Fruit fly (Drosophila melanogaster) whole organism, embryonic: ENCODE data around the gene CG4297.
A peak's percentile ranks its signal among the peaks of the same experiment; 100 is the strongest.

Source experiments
- Awh ChIP-seq: fragments of 200-800 bp; sonication (Bioruptor generic); IDR thresholded peaks from 2 replicates; pipeline ENCODE4, ENCODE4 v1.3.6; 2022; ENCODE audit warnings: missing biosample characterization, missing genetic modification characterization
- CG10543 ChIP-seq: fragments of 200-800 bp; sonication (Bioruptor generic); optimal IDR thresholded peaks from 3 replicates; lab custom pipeline; 2017; ENCODE audit warnings: missing biosample characterization, mild to moderate bottlenecking, missing genetic modification characterization, moderate library complexity
- CG10959 ChIP-seq: fragments of 200-800 bp; sonication (Bioruptor generic); IDR thresholded peaks from 2 replicates; pipeline ENCODE4 v1.3.6; 2022; ENCODE audit warnings: missing biosample characterization, missing genetic modification characterization
- CG12236 ChIP-seq: fragments of 200-800 bp; sonication (Bioruptor generic); optimal IDR thresholded peaks from 2 replicates; lab custom pipeline; 2016; ENCODE audit warnings: missing biosample characterization, missing genetic modification characterization
- CG13424 ChIP-seq: fragments of 200-800 bp; sonication (Bioruptor generic); optimal IDR thresholded peaks from 2 replicates; lab custom pipeline; 2019; ENCODE audit warnings: missing biosample characterization, mild to moderate bottlenecking, missing genetic modification characterization, moderate library complexity
- CG14014 ChIP-seq: fragments of 200-800 bp; sonication (Bioruptor generic); IDR thresholded peaks from 2 replicates; pipeline ENCODE4 v1.3.6; 2022; ENCODE audit warnings: missing biosample characterization, missing genetic modification characterization
- CG17361 ChIP-seq: fragments of 200-800 bp; sonication (Bioruptor generic); IDR thresholded peaks from 3 replicates; pipeline ENCODE4 v1.3.6; 2022; ENCODE audit warnings: missing biosample characterization, missing genetic modification characterization
- CG17385 ChIP-seq: fragments of 200-800 bp; sonication (Bioruptor generic); optimal IDR thresholded peaks from 3 replicates; lab custom pipeline; 2018; ENCODE audit warnings: missing biosample characterization, mild to moderate bottlenecking, missing genetic modification characterization
- CG18011 ChIP-seq: fragments of 200-800 bp; sonication (Bioruptor generic); optimal IDR thresholded peaks from 2 replicates; lab custom pipeline; 2017; ENCODE audit warnings: missing biosample characterization, missing genetic modification characterization, mild to moderate bottlenecking, moderate library complexity, missing genotype
- CG1832 ChIP-seq: fragments of 200-800 bp; sonication (Bioruptor generic); optimal IDR thresholded peaks from 2 replicates; lab custom pipeline; 2017; ENCODE audit warnings: missing biosample characterization, mild to moderate bottlenecking, missing genetic modification characterization, inconsistent platforms
- CG2116 ChIP-seq: fragments of 200-800 bp; sonication (Bioruptor generic); optimal IDR thresholded peaks from 3 replicates; lab custom pipeline; 2018; ENCODE audit warnings: missing biosample characterization, mild to moderate bottlenecking, missing genetic modification characterization
- CG3065 ChIP-seq: fragments of 200-800 bp; sonication (Bioruptor generic); optimal IDR thresholded peaks from 2 replicates; lab custom pipeline; 2016; ENCODE audit warnings: missing biosample characterization, missing genetic modification characterization
- CG32767 ChIP-seq: fragments of 200-800 bp; sonication (Bioruptor generic); IDR thresholded peaks from 2 replicates; pipeline ENCODE4 v1.3.6; 2022; ENCODE audit warnings: missing biosample characterization, missing genetic modification characterization
- CG34224 ChIP-seq: fragments of 200-800 bp; sonication (Bioruptor generic); IDR thresholded peaks from 3 replicates; pipeline ENCODE4 v1.3.6; 2022; ENCODE audit warnings: missing biosample characterization, missing genetic modification characterization; ENCODE audit not compliant: partially characterized antibody
- CG4404 ChIP-seq: fragments of 200-800 bp; sonication (Bioruptor generic); IDR thresholded peaks from 2 replicates; pipeline ENCODE4 v1.3.6; 2022; ENCODE audit warnings: missing biosample characterization, missing genetic modification characterization
- CG4820 ChIP-seq: fragments of 200-800 bp; sonication (Bioruptor generic); optimal IDR thresholded peaks from 3 replicates; lab custom pipeline; 2016; ENCODE audit warnings: missing biosample characterization, missing genetic modification characterization
- CG5180 ChIP-seq: fragments of 200-800 bp; sonication (Bioruptor generic); optimal IDR thresholded peaks from 3 replicates; lab custom pipeline; 2017; ENCODE audit warnings: missing biosample characterization, missing genetic modification characterization, mild to moderate bottlenecking, moderate library complexity, missing genetic modification reagents
- CG6254 ChIP-seq: fragments of 200-800 bp; sonication (Bioruptor generic); optimal IDR thresholded peaks from 3 replicates; lab custom pipeline; 2017; ENCODE audit warnings: mild to moderate bottlenecking, missing biosample characterization, missing genetic modification reagents, missing genetic modification characterization
- CG7928 ChIP-seq: fragments of 200-800 bp; sonication (Bioruptor generic); optimal IDR thresholded peaks from 2 replicates; lab custom pipeline; 2017; ENCODE audit warnings: missing biosample characterization, mild to moderate bottlenecking, missing genetic modification characterization
- CG8281 ChIP-seq: fragments of 200-800 bp; sonication (Bioruptor generic); optimal IDR thresholded peaks from 2 replicates; lab custom pipeline; 2018; ENCODE audit warnings: missing biosample characterization, mild to moderate bottlenecking, missing genetic modification characterization, moderate library complexity
- E2f1 ChIP-seq: fragments of 200-800 bp; sonication (Bioruptor generic); IDR thresholded peaks from 2 replicates; pipeline ENCODE4 v1.3.6; 2022; ENCODE audit warnings: missing biosample characterization, missing genetic modification characterization
- Fer1 ChIP-seq: fragments of 200-800 bp; sonication (Bioruptor generic); optimal IDR thresholded peaks from 2 replicates; lab custom pipeline; 2017; ENCODE audit warnings: missing biosample characterization, mild to moderate bottlenecking, missing genetic modification characterization
- H2.0 ChIP-seq: fragments of 200-800 bp; sonication (Bioruptor generic); IDR thresholded peaks from 2 replicates; pipeline ENCODE4 v1.3.6; 2022; ENCODE audit warnings: missing biosample characterization, missing genetic modification characterization
- Hmr ChIP-seq: fragments of 200-800 bp; sonication (Bioruptor generic); optimal IDR thresholded peaks from 3 replicates; lab custom pipeline; 2017; ENCODE audit warnings: mild to moderate bottlenecking, missing biosample characterization, missing genetic modification reagents, missing genetic modification characterization
- Kr ChIP-seq: fragments of 200-800 bp; sonication (Bioruptor generic); optimal IDR thresholded peaks from 2 replicates; lab custom pipeline; 2017; ENCODE audit warnings: missing biosample characterization, mild to moderate bottlenecking, missing genetic modification characterization
- Mad ChIP-seq: fragments of 200-800 bp; sonication (Bioruptor generic); optimal IDR thresholded peaks from 2 replicates; lab custom pipeline; 2016; ENCODE audit warnings: missing biosample characterization, missing genetic modification characterization
- Nf-YB ChIP-seq: fragments of 200-800 bp; sonication (Bioruptor generic); optimal IDR thresholded peaks from 3 replicates; lab custom pipeline; 2019; ENCODE audit warnings: missing biosample characterization, mild to moderate bottlenecking, missing genetic modification characterization, moderate library complexity
- Oaz ChIP-seq: fragments of 200-800 bp; sonication (Bioruptor generic); IDR thresholded peaks from 2 replicates; pipeline ENCODE4 v1.3.6; 2022; ENCODE audit warnings: missing biosample characterization, missing genetic modification characterization
- Side ChIP-seq: fragments of 200-800 bp; sonication (Bioruptor generic); optimal IDR thresholded peaks from 2 replicates; lab custom pipeline; 2016; ENCODE audit warnings: missing biosample characterization, missing genetic modification characterization
- ash1 ChIP-seq: fragments of 200-800 bp; sonication (Bioruptor generic); optimal IDR thresholded peaks from 2 replicates; lab custom pipeline; 2018; ENCODE audit warnings: missing biosample characterization, mild to moderate bottlenecking, missing genetic modification characterization
- br ChIP-seq: fragments of >200 bp; optimal IDR thresholded peaks from 2 replicates; lab custom pipeline; 2017
- chn ChIP-seq: fragments of 200-800 bp; sonication (Bioruptor generic); optimal IDR thresholded peaks from 2 replicates; lab custom pipeline; 2016; ENCODE audit warnings: missing biosample characterization, missing genetic modification characterization
- ftz-f1 ChIP-seq: fragments of 200-800 bp; sonication (Bioruptor generic); optimal IDR thresholded peaks from 2 replicates; lab custom pipeline; 2016; ENCODE audit warnings: missing biosample characterization, missing genetic modification characterization
- grau ChIP-seq: fragments of 200-800 bp; optimal IDR thresholded peaks from 3 replicates; lab custom pipeline; 2019; ENCODE audit warnings: missing biosample characterization, mild to moderate bottlenecking, missing genetic modification characterization, moderate library complexity
- hb ChIP-seq: fragments of 200-800 bp; sonication (Bioruptor generic); IDR thresholded peaks from 3 replicates; pipeline ENCODE4 v1.3.6; 2022; ENCODE audit warnings: missing biosample characterization, missing genetic modification characterization; ENCODE audit not compliant: partially characterized antibody
- inv ChIP-seq: fragments of 200-800 bp; sonication (Bioruptor generic); IDR thresholded peaks from 2 replicates; pipeline ENCODE4 v1.3.6; 2022; ENCODE audit warnings: missing biosample characterization, missing genetic modification characterization; ENCODE audit not compliant: partially characterized antibody
- lab ChIP-seq: fragments of 200-800 bp; sonication (Bioruptor generic); optimal IDR thresholded peaks from 3 replicates; lab custom pipeline; 2017; ENCODE audit warnings: missing biosample characterization, missing genetic modification characterization, mild to moderate bottlenecking, moderate library complexity, missing genetic modification reagents
- lbe ChIP-seq: fragments of 200-800 bp; sonication (Bioruptor generic); optimal IDR thresholded peaks from 2 replicates; lab custom pipeline; 2016; ENCODE audit warnings: missing biosample characterization, mild to moderate bottlenecking, missing genetic modification characterization
- lola ChIP-seq, 3 experiments: fragments of >200 bp in 2 of 3; fragments of 200-800 bp in 1 of 3; sonication (Bioruptor generic) in 1 of 3; optimal IDR thresholded peaks; 2 replicates each; lab custom pipeline; 2017 to 2019; ENCODE audit warnings: missing biosample characterization in 3 of 3, missing genetic modification characterization in 3 of 3, mild to moderate bottlenecking in 1 of 3, moderate library complexity in 1 of 3
- maf-S ChIP-seq: fragments of 200-800 bp; sonication (Bioruptor generic); optimal IDR thresholded peaks from 2 replicates; lab custom pipeline; 2016; ENCODE audit warnings: missing biosample characterization, missing genetic modification characterization
- odd ChIP-seq: fragments of 200-800 bp; sonication (Bioruptor generic); optimal IDR thresholded peaks from 2 replicates; lab custom pipeline; 2017; ENCODE audit warnings: missing biosample characterization, mild to moderate bottlenecking, missing genetic modification characterization
- pfk ChIP-seq: fragments of 200-800 bp; sonication (Bioruptor generic); optimal IDR thresholded peaks from 2 replicates; lab custom pipeline; 2018; ENCODE audit warnings: missing biosample characterization, mild to moderate bottlenecking, missing genetic modification characterization, moderate library complexity
- pho ChIP-seq: fragments of 200-800 bp; sonication (Bioruptor generic); optimal IDR thresholded peaks from 2 replicates; lab custom pipeline; 2016; ENCODE audit warnings: missing biosample characterization, missing genetic modification characterization
- sens-2 ChIP-seq: fragments of 200-800 bp; sonication (Bioruptor generic); IDR thresholded peaks from 2 replicates; pipeline ENCODE4 v1.3.6; 2022; ENCODE audit warnings: missing biosample characterization, missing genetic modification characterization
- sna ChIP-seq: fragments of 200-800 bp; sonication (Bioruptor generic); IDR thresholded peaks from 2 replicates; pipeline ENCODE4 v1.3.6; 2022; ENCODE audit warnings: missing biosample characterization, missing genetic modification characterization; ENCODE audit not compliant: partially characterized antibody
- stc ChIP-seq: fragments of 200-800 bp; sonication (Bioruptor generic); IDR thresholded peaks from 2 replicates; pipeline ENCODE4 v1.3.6; 2022; ENCODE audit warnings: missing biosample characterization, missing genetic modification characterization
- sug ChIP-seq: fragments of 200-800 bp; optimal IDR thresholded peaks from 2 replicates; lab custom pipeline; 2019; ENCODE audit warnings: missing biosample characterization, mild to moderate bottlenecking, missing genetic modification characterization, moderate library complexity
- tup ChIP-seq: fragments of 200-800 bp; sonication (Bioruptor generic); optimal IDR thresholded peaks from 2 replicates; lab custom pipeline; 2016; ENCODE audit warnings: missing biosample characterization, mild to moderate bottlenecking, missing genetic modification characterization, moderate library complexity
- zfh1 ChIP-seq: fragments of 200-800 bp; sonication (Bioruptor generic); IDR thresholded peaks from 3 replicates; pipeline ENCODE4 v1.3.6; 2022; ENCODE audit warnings: missing biosample characterization, missing genetic modification characterization

Gene CG4297

DNA sequence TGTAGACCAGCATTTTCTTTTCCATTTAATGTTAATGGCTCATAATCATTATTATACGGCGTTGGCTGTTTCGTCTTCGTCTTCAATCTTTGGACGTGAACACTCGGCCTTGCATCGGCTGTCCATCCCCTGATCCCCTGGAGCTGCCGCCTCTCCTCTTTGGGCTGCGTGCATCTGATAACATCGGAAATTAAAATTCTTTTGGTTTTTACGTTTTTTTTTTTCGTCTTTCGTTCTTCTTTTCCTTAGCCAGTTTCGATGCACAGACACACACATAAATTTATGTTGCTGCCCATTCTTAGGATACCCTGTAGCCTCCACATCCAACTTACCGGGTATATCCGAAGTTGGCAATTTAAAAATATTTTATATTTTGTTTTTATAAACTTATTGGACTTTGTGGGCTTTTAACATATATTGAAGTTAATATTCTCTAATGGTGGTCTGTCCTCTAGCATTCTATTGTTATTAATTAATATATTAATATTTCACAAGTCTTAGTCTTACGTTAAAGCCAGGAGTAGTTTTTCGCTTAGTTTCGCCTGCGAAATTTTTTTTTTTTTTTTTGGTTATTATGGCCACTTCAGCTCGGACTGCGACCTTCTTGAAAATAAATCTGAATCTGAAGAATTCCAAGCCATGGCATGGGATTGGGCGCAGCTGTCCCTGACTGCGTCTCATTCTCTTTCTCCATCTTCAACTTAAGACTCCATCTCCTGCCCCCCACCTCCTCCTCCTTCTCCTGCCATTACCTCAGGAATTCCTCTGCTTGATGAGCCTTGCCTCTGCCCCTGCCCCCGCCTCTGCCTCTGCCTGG, 31.2 kb downstream of the CG4297 start (continued):
- TF ChIP-seq CG32767 (GFP tag; lab: Robert Waterston, UW) (no peak), br (lab: Kevin White, UChicago) (no peak), sug (no peak), ash1 (GFP tag; lab: Kevin White, UChicago) (no peak), CG17385 (GFP tag; lab: Kevin White, UChicago) (no peak), stc (GFP tag; lab: Robert Waterston, UW) (no peak), sna (GFP tag; lab: Robert Waterston, UW) (no peak), pho (GFP tag; lab: Kevin White, UChicago) (no peak), inv (GFP tag; lab: Robert Waterston, UW) (no peak), Nf-YB (GFP tag; lab: Kevin White, UChicago) (peak; percentile 57), CG4404 (GFP tag; lab: Robert Waterston, UW) (peak; percentile 70), CG8281 (no peak), H2.0 (GFP tag; lab: Robert Waterston, UW) (no peak), sens-2 (no peak), CG2116 (GFP tag; lab: Kevin White, UChicago) (peak; percentile 2), Hmr (no peak), E2f1 (GFP tag; lab: Robert Waterston, UW) (no peak), CG5180 (GFP tag; lab: Kevin White, UChicago) (no peak), CG14014 (GFP tag; lab: Robert Waterston, UW) (no peak), Awh (no peak), Side (GFP tag; lab: Kevin White, UChicago) (no peak), lbe (GFP tag; lab: Kevin White, UChicago) (peak; percentile 85), CG1832 (GFP tag; lab: Kevin White, UChicago) (no peak), CG10543 (no peak), zfh1 (peak; percentile 59; the same call in 2 of the 3 replicates), hb (GFP tag; lab: Robert Waterston, UW) (no peak), Fer1 (GFP tag; lab: Kevin White, UChicago) (no peak), lab (no peak), CG7928 (GFP tag; lab: Kevin White, UChicago) (no peak), Kr (GFP tag; lab: Kevin White, UChicago) (peak; percentile 18), odd (GFP tag; lab: Kevin White, UChicago) (no peak), CG12236 (no peak), pfk (GFP tag; lab: Kevin White, UChicago) (no peak), lola (GFP tag; optimal IDR thresholded peaks at IDR 0.05; lab: Kevin White, UChicago) (peak in 1 of 3 experiments; percentile 95), chn (no peak), CG6254 (GFP tag; lab: Kevin White, UChicago) (peak; percentile 29), grau (peak; percentile 58), CG34224 (GFP tag; lab: Robert Waterston, UW) (no peak), CG17361 (GFP tag; lab: Robert Waterston, UW) (peak; percentile 77), CG4820 (GFP tag; lab: Kevin White, UChicago) (peak; percentile 1), CG3065 (GFP tag; lab: Kevin White, UChicago) (no peak), CG18011 (no peak), CG13424 (tag; lab: Kevin White, UChicago) (peak; percentile 43), tup (GFP tag; lab: Kevin White, UChicago) (no peak), Mad (GFP tag; lab: Kevin White, UChicago) (no peak), CG10959 (GFP tag; lab: Robert Waterston, UW) (peak; percentile 76), ftz-f1 (no peak), maf-S (no peak), Oaz (GFP tag; lab: Robert Waterston, UW) (no peak)
